Fruit fly (Drosophila melanogaster) whole organism, prepupa: ENCODE results near the gene CG3430.
A peak's percentile ranks its signal among the peaks of the same experiment; 100 is the strongest.

Source experiments
- CG11762 ChIP-seq: fragments of 200-800 bp; sonication (Bioruptor generic); optimal IDR thresholded peaks from 3 replicates; lab custom pipeline; 2016; ENCODE audit warnings: missing biosample characterization, missing genetic modification characterization; ENCODE audit not compliant: insufficient read depth
- CG3032 ChIP-seq: fragments of 200-800 bp; optimal IDR thresholded peaks from 2 replicates; lab custom pipeline; 2019; ENCODE audit warnings: missing biosample characterization, mild to moderate bottlenecking, missing genetic modification characterization, moderate library complexity
- CG6808 ChIP-seq: fragments of 200-800 bp; sonication (Bioruptor generic); optimal IDR thresholded peaks from 3 replicates; lab custom pipeline; 2017; ENCODE audit warnings: missing biosample characterization, missing genetic modification characterization, mild to moderate bottlenecking, moderate library complexity, missing genetic modification reagents
- CG8119 ChIP-seq: fragments of 200-800 bp; sonication (Bioruptor generic); IDR thresholded peaks from 3 replicates; pipeline ENCODE4 v1.3.6; 2022; ENCODE audit warnings: missing biosample characterization, missing genetic modification characterization
- Ets96B ChIP-seq: fragments of 200-800 bp; optimal IDR thresholded peaks from 2 replicates; lab custom pipeline; 2019; ENCODE audit warnings: missing biosample characterization, mild to moderate bottlenecking, missing genetic modification characterization, moderate library complexity
- Sox102F ChIP-seq: fragments of 200-800 bp; sonication (Bioruptor generic); optimal IDR thresholded peaks from 2 replicates; lab custom pipeline; 2016; ENCODE audit warnings: missing biosample characterization, mild to moderate bottlenecking, missing genetic modification characterization
- achi ChIP-seq: fragments of 200-800 bp; sonication (Bioruptor generic); optimal IDR thresholded peaks from 3 replicates; lab custom pipeline; 2016; ENCODE audit warnings: missing biosample characterization, missing genetic modification characterization
- cyc ChIP-seq: fragments of 200-800 bp; sonication (Bioruptor generic); optimal IDR thresholded peaks from 3 replicates; lab custom pipeline; 2016; ENCODE audit warnings: missing biosample characterization, missing genetic modification characterization
- dsx ChIP-seq: fragments of 200-800 bp; optimal IDR thresholded peaks from 3 replicates; lab custom pipeline; 2019; ENCODE audit warnings: missing biosample characterization, mild to moderate bottlenecking, missing genetic modification characterization, moderate library complexity; ENCODE audit not compliant: poor library complexity, severe bottlenecking
- topi ChIP-seq: fragments of 200-800 bp; sonication (Bioruptor generic); optimal IDR thresholded peaks from 3 replicates; lab custom pipeline; 2016; ENCODE audit warnings: missing biosample characterization, missing genetic modification characterization

DNA sequence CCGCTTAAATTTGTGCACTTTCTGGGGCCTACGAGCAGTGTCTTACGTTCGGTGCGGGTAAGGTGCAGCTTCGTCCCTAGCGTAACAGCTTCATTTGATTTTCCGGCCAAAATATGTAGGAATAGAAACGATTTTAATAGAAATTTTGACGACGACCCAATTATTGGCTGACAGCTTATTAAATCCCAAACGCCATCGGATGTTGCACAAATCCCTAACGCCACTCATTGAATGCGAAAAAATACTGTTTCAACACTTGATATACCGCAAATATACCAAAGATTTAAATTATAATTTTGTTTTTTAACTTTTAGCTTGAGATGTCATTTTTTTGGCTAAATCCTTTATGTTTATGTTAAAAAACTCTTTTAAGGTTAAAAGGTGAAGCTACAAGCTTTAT, 11.7 kb upstream of the CG3430 start, which contains the start of gene Fgop2:
- TF ChIP-seq topi (GFP tag; lab: Kevin White, UChicago), result no peak
- TF ChIP-seq dsx (GFP tag; lab: Kevin White, UChicago), result no peak
- no peak for TF ChIP-seq Ets96B
- TF ChIP-seq CG3032, result no peak
- no peak for TF ChIP-seq CG6808 (GFP tag; lab: Kevin White, UChicago)
- no peak for TF ChIP-seq Sox102F
- no peak for TF ChIP-seq cyc
- no peak for TF ChIP-seq CG8119
- no peak for TF ChIP-seq CG11762 (GFP tag; lab: Kevin White, UChicago)
- peak; percentile 64 for TF ChIP-seq achi (GFP tag; lab: Kevin White, UChicago)
